Fruit fly (Drosophila melanogaster): Measurements from ENCODE around the gene CG12099.

Gene CG12099

DNA sequence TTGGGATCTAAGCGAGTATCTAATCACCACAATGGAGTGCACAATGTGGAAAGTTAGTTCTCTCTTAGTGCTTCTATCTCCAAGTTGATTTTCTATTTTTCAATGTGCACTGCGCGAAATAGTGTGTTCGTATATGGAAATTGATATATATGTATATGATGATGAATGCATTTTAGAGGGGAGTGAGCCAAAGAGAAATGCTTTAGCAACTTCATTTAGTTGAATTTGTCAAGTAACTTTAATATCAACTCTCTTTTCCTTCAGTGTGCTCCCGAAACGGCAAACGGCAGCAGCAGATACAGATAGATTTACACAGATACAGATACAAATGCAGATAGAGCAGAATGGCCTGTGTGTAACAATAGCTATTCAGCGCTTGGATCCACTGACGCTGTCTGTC lies 25.7 kb upstream of the CG12099 start (continued):
- peak; percentile 60 for TF ChIP-seq CoRest (tag; optimal IDR thresholded peaks at IDR 0.05)
- TF ChIP-seq CG1602 (GFP tag; optimal IDR thresholded peaks at IDR 0.05) = peak; percentile 66
- TF ChIP-seq E2f2 (GFP tag; IDR thresholded peaks at IDR 0.05) = no peak
- TF ChIP-seq kay (GFP tag; optimal IDR thresholded peaks at IDR 0.05) = peak; percentile 25
- no peak for TF ChIP-seq kni (GFP tag; optimal IDR thresholded peaks at IDR 0.05)
- no peak for TF ChIP-seq chm (GFP tag; IDR thresholded peaks at IDR 0.05)
- TF ChIP-seq CG6765 (GFP tag; optimal IDR thresholded peaks at IDR 0.05) = no peak
- peak; percentile 7 for TF ChIP-seq fd3F (GFP tag; optimal IDR thresholded peaks at IDR 0.05)
- TF ChIP-seq slou (GFP tag; optimal IDR thresholded peaks at IDR 0.05) = no peak
- no peak for TF ChIP-seq ab (GFP tag; optimal IDR thresholded peaks at IDR 0.05)
- no peak for TF ChIP-seq unc-4 (GFP tag; IDR thresholded peaks at IDR 0.05; ENCODE audit: partially characterized antibody)
- 0 out of 3 replicates have a peak, but pooled peaks have one; percentile 14 for TF ChIP-seq CG11093 (GFP tag; IDR thresholded peaks at IDR 0.05)
- no peak for TF ChIP-seq Fer1 (GFP tag; optimal IDR thresholded peaks at IDR 0.05)
- 0 out of 3 replicates have a peak, but pooled peaks have one; percentile 51 for TF ChIP-seq CG7357 (GFP tag; IDR thresholded peaks at IDR 0.05)
- no peak for TF ChIP-seq CG2129 (GFP tag; IDR thresholded peaks at IDR 0.05; ENCODE audit: partially characterized antibody)
- TF ChIP-seq bigmax (GFP tag; optimal IDR thresholded peaks at IDR 0.05) = no peak
- TF ChIP-seq Dip3 (GFP tag; optimal IDR thresholded peaks at IDR 0.05) = peak; percentile 25
- TF ChIP-seq lola (GFP tag; optimal IDR thresholded peaks at IDR 0.05) = peak in 1 of 3 experiments; percentile 59
- no peak; the same call in 1 of the 2 replicates for TF ChIP-seq CG8765 (GFP tag; IDR thresholded peaks at IDR 0.05)
- TF ChIP-seq CG1603 (tag; optimal IDR thresholded peaks at IDR 0.05) = peak; percentile 84
- peak; percentile 44 for TF ChIP-seq NC2α (GFP tag; optimal IDR thresholded peaks at IDR 0.05)
- TF ChIP-seq Sox100B (GFP tag; optimal IDR thresholded peaks at IDR 0.05) = no peak
- peak; percentile 5; the same call in 1 of the 2 replicates for TF ChIP-seq CG4730 (GFP tag; IDR thresholded peaks at IDR 0.05)
- no peak for TF ChIP-seq HLH4C (GFP tag; IDR thresholded peaks at IDR 0.05; ENCODE audit: partially characterized antibody)
- TF ChIP-seq CG13894 (tag; optimal IDR thresholded peaks at IDR 0.05) = no peak
- TF ChIP-seq CG4854 (GFP tag; optimal IDR thresholded peaks at IDR 0.05) = no peak
- TF ChIP-seq CrebB (tag; optimal IDR thresholded peaks at IDR 0.05) = peak; percentile 12
- TF ChIP-seq Dref (GFP tag; IDR thresholded peaks at IDR 0.05) = no peak
- TF ChIP-seq CG6791 (GFP tag; IDR thresholded peaks at IDR 0.05; ENCODE audit: partially characterized antibody) = no peak
- peak; percentile 96 for TF ChIP-seq Ets65A (GFP tag)
- TF ChIP-seq CG4282 (GFP tag; optimal IDR thresholded peaks at IDR 0.05) = no peak
- TF ChIP-seq CG13123 (GFP tag; optimal IDR thresholded peaks at IDR 0.05) = peak; percentile 23
- TF ChIP-seq nom (GFP tag; optimal IDR thresholded peaks at IDR 0.05) = no peak
- no peak for TF ChIP-seq knrl (GFP tag; IDR thresholded peaks at IDR 0.05; ENCODE audit: partially characterized antibody)
- TF ChIP-seq Doc2 (GFP tag; IDR thresholded peaks at IDR 0.05) = no peak
- TF ChIP-seq pita (GFP tag; optimal IDR thresholded peaks at IDR 0.05) = no peak
- TF ChIP-seq amos (GFP tag; IDR thresholded peaks at IDR 0.05; ENCODE audit: partially characterized antibody) = no peak
- peak; percentile 57 for TF ChIP-seq ems (GFP tag; optimal IDR thresholded peaks at IDR 0.05)
- TF ChIP-seq Doc3 (GFP tag; IDR thresholded peaks at IDR 0.05; ENCODE audit: partially characterized antibody) = no peak
- peak; percentile 59 for TF ChIP-seq CG15601 (tag; optimal IDR thresholded peaks at IDR 0.05)
- TF ChIP-seq gce (GFP tag; IDR thresholded peaks at IDR 0.05) = peak; percentile 67; the same call in 1 of the 3 replicates
- TF ChIP-seq wdn (GFP tag; IDR thresholded peaks at IDR 0.05) = no peak
- no peak for TF ChIP-seq Dbx (GFP tag; IDR thresholded peaks at IDR 0.05)
- peak; percentile 65 for TF ChIP-seq az2 (GFP tag; optimal IDR thresholded peaks at IDR 0.05)
- TF ChIP-seq bsh (GFP tag; optimal IDR thresholded peaks at IDR 0.05) = peak; percentile 46 to 86
- peak; percentile 56; the same call in 1 of the 3 replicates for TF ChIP-seq CG11695 (GFP tag; IDR thresholded peaks at IDR 0.05)
- no peak for TF ChIP-seq Meics (GFP tag; optimal IDR thresholded peaks at IDR 0.05)
- peak; percentile 61 for TF ChIP-seq lmd (GFP tag; IDR thresholded peaks at IDR 0.05)
- no peak for TF ChIP-seq CG42726 (GFP tag; IDR thresholded peaks at IDR 0.05; ENCODE audit: partially characterized antibody)
- TF ChIP-seq nmo (GFP tag; optimal IDR thresholded peaks at IDR 0.05) = peak; percentile 73
